Worm (Caenorhabditis elegans): Measurements from ENCODE around the gene nspg-10.

- no peak for TF ChIP-seq elt-3 (tag; optimal IDR thresholded peaks at IDR 0.05)
- no peak for TF ChIP-seq nfya-1 (tag; optimal IDR thresholded peaks at IDR 0.05; ENCODE audit: insufficient read depth)
- no peak for TF ChIP-seq nhr-237 (tag; optimal IDR thresholded peaks at IDR 0.05)
- TF ChIP-seq snpc-4 (tag; optimal IDR thresholded peaks at IDR 0.05) = no peak
Observed at ce11 chrIV:4612597-4612996, 7.0 kb downstream of the nspg-10 start.
